Worm (Caenorhabditis elegans): Measurements from ENCODE around the gene C56A3.6.

The C56A3.6 gene

ce11 chrV:13565197-13565596 lies 9.0 kb upstream of the C56A3.6 start (continued):
- TF ChIP-seq nhr-42 (GFP tag; IDR thresholded peaks at IDR 0.05) = 0 out of 2 replicates have a peak, but pooled peaks have one; percentile 65
- peak; percentile 98 for TF ChIP-seq nhr-6 (tag; optimal IDR thresholded peaks at IDR 0.05)
- no peak for TF ChIP-seq madf-5 (GFP tag; IDR thresholded peaks at IDR 0.05)
- TF ChIP-seq zag-1 (tag; optimal IDR thresholded peaks at IDR 0.05) = no peak
- no peak for TF ChIP-seq lim-7 (GFP tag; IDR thresholded peaks at IDR 0.05)
- no peak for TF ChIP-seq lir-3 (tag; optimal IDR thresholded peaks at IDR 0.05)
- TF ChIP-seq cey-2 (tag; optimal IDR thresholded peaks at IDR 0.05; ENCODE audit: borderline replicate concordance, insufficient read depth) = peak; percentile 17
- peak; percentile 93 for TF ChIP-seq nhr-48 (tag; optimal IDR thresholded peaks at IDR 0.05)
- TF ChIP-seq ceh-20 (GFP tag; IDR thresholded peaks at IDR 0.05) = peak; percentile 68
- no peak for TF ChIP-seq vab-7 (GFP tag; IDR thresholded peaks at IDR 0.05)
- peak; percentile 58; the same call in 1 of the 2 replicates for TF ChIP-seq tra-1 (GFP tag; IDR thresholded peaks at IDR 0.05)
- no peak for TF ChIP-seq ZK546.5 (tag; optimal IDR thresholded peaks at IDR 0.05)
- TF ChIP-seq lin-13 (GFP tag; optimal IDR thresholded peaks at IDR 0.05) = peak; percentile 29
- TF ChIP-seq hlh-30 (tag; optimal IDR thresholded peaks at IDR 0.05; ENCODE audit: insufficient read depth) = peak; percentile 99
- TF ChIP-seq fos-1 (tag; optimal IDR thresholded peaks at IDR 0.05) = no peak
- TF ChIP-seq ztf-7 (tag; optimal IDR thresholded peaks at IDR 0.05) = peak; percentile 81
- peak; percentile 53 for TF ChIP-seq fkh-10 (GFP tag; optimal IDR thresholded peaks at IDR 0.05)
- no peak for TF ChIP-seq skn-1 (tag; optimal IDR thresholded peaks at IDR 0.05)
- peak; percentile 47 for TF ChIP-seq nhr-25 (tag; optimal IDR thresholded peaks at IDR 0.05; ENCODE audit: borderline replicate concordance, insufficient read depth)
- TF ChIP-seq lin-38 (GFP tag; IDR thresholded peaks at IDR 0.05) = peak; percentile 95
- TF ChIP-seq Y5F2A.4 (GFP tag; optimal IDR thresholded peaks at IDR 0.05) = no peak

- no peak for TF ChIP-seq zfp-3 (GFP tag; conservative IDR thresholded peaks at IDR 0.05)
- TF ChIP-seq unc-62 (GFP tag; optimal IDR thresholded peaks at IDR 0.05 in 1 of 2) = peak in 1 of 2 experiments; percentile 87
- no peak for TF ChIP-seq unc-62 (tag; optimal IDR thresholded peaks at IDR 0.05)
These were observed 7.6 kb upstream of the C56A3.6 start, which contains the start of gene grl-17 for ce11 chrV:13563841-13564240. grl-17 (minus strand) TSS chrV:13563941.

DNA sequence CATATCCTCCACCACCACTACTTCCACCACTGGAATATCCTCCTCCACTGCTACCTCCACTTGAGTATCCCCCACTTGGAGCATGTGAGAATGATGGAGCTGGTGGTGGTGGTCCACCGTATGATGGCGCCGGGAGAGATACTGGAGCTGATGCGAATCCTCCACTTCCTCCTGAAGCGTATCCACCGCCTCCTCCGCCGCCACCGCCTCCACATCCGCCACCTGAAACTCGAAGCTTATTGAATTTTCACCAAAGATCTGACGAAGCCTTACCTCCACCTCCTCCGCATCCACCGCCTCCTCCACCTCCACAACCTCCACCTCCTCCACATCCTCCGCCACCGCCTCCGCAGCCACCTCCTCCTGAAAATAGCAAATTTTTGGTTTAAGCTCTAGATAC lies 6.6 kb upstream of the C56A3.6 start:
- no peak for TF ChIP-seq ctbp-1 (GFP tag; IDR thresholded peaks at IDR 0.05)
- no peak for TF ChIP-seq zip-11 (GFP tag; IDR thresholded peaks at IDR 0.05)
- peak; percentile 90 for TF ChIP-seq set-16 (GFP tag; IDR thresholded peaks at IDR 0.05)
- no peak for TF ChIP-seq R02D3.7 (tag; optimal IDR thresholded peaks at IDR 0.05)
- no peak for TF ChIP-seq tag-97 (GFP tag; IDR thresholded peaks at IDR 0.05)
- TF ChIP-seq dve-1 (tag; optimal IDR thresholded peaks at IDR 0.05; ENCODE audit: insufficient read depth) = no peak

- TF ChIP-seq madf-9 (GFP tag; conservative IDR thresholded peaks at IDR 0.05) = no peak
- no peak for TF ChIP-seq nhr-77 (tag; optimal IDR thresholded peaks at IDR 0.05)
- no peak for TF ChIP-seq nhr-11 (tag; optimal IDR thresholded peaks at IDR 0.05)
- no peak for TF ChIP-seq cey-2 (tag; optimal IDR thresholded peaks at IDR 0.05; ENCODE audit: borderline replicate concordance, insufficient read depth)
- peak; percentile 19 for TF ChIP-seq unc-130 (GFP tag; optimal IDR thresholded peaks at IDR 0.05)
These were observed 3.8 kb upstream of the C56A3.6 start, which contains the start of gene C56A3.8 for ce11 chrV:13559978-13560377. C56A3.8 (plus strand) TSS chrV:13560278.

- TF ChIP-seq pha-4 (GFP tag; IDR thresholded peaks at IDR 0.05) (peak; percentile 70), pha-4 (tag; optimal IDR thresholded peaks at IDR 0.05) (peak; percentile 40), Y48G9A.11 (GFP tag; IDR thresholded peaks at IDR 0.05) (peak; percentile 72), arid-1 (GFP tag; conservative IDR thresholded peaks at IDR 0.05) (no peak), nhr-42 (GFP tag; IDR thresholded peaks at IDR 0.05) (no peak), nhr-28 (tag; optimal IDR thresholded peaks at IDR 0.05) (peak; percentile 79), mxl-3 (GFP tag; optimal IDR thresholded peaks at IDR 0.05) (peak; percentile 21), zfp-2 (tag; optimal IDR thresholded peaks at IDR 0.05) (no peak), dpl-1 (GFP tag; optimal IDR thresholded peaks at IDR 0.05) (peak; percentile 97), snpc-1.2 (GFP tag; IDR thresholded peaks at IDR 0.05) (no peak), F37D6.2 (tag; optimal IDR thresholded peaks at IDR 0.05) (no peak), set-16 (GFP tag; IDR thresholded peaks at IDR 0.05) (no peak), hlh-30 (tag; optimal IDR thresholded peaks at IDR 0.05; ENCODE audit: insufficient read depth) (peak; percentile 69), lin-29 (GFP tag; IDR thresholded peaks at IDR 0.05) (no peak), dmd-8 (GFP tag; IDR thresholded peaks at IDR 0.05) (no peak)
These were observed 549 bp upstream of the C56A3.6 start, which contains the start of gene cav-2 for ce11 chrV:13556746-13557145. cav-2 (plus strand) TSS chrV:13557104.
